Worm (Caenorhabditis elegans): ENCODE measurements around the gene sdc-2.

ce11 chrX:11498871-11499270, 23.6 kb upstream of the sdc-2 start:
- TF ChIP-seq ceh-14 (tag; optimal IDR thresholded peaks at IDR 0.05), result no peak
- no peak for TF ChIP-seq lin-11 (tag; optimal IDR thresholded peaks at IDR 0.05)
- no peak for TF ChIP-seq mec-3 (tag; optimal IDR thresholded peaks at IDR 0.05; ENCODE audit: borderline replicate concordance)
- TF ChIP-seq ceh-9 (tag; optimal IDR thresholded peaks at IDR 0.05), result no peak
- no peak for TF ChIP-seq ama-1 (optimal IDR thresholded peaks at IDR 0.05)
- TF ChIP-seq nhr-11 (tag; optimal IDR thresholded peaks at IDR 0.05), result no peak
- TF ChIP-seq pha-4 (tag; optimal IDR thresholded peaks at IDR 0.05), result no peak
- TF ChIP-seq pha-2 (tag; optimal IDR thresholded peaks at IDR 0.05), result no peak
- TF ChIP-seq sox-4 (tag; optimal IDR thresholded peaks at IDR 0.05), result no peak
- TF ChIP-seq F13H6.1 (tag; optimal IDR thresholded peaks at IDR 0.05), result no peak

Measured in whole organism, late embryonic.